Fruit fly (Drosophila melanogaster) whole organism, embryonic: ENCODE measurements around the gene GluProRS.

Experiments used
- Abd-B ChIP-seq: fragments of 200-800 bp; sonication (Bioruptor generic); optimal IDR thresholded peaks from 2 replicates; lab custom pipeline; 2018; ENCODE audit warnings: missing biosample characterization, mild to moderate bottlenecking, missing genetic modification characterization, moderate library complexity
- Bgb ChIP-seq: fragments of 200-800 bp; sonication (Bioruptor generic); IDR thresholded peaks from 2 replicates; pipeline ENCODE4 v1.3.6; 2022; ENCODE audit warnings: missing biosample characterization, missing genetic modification characterization; ENCODE audit not compliant: partially characterized antibody
- Blimp-1 ChIP-seq: fragments of 200-800 bp; sonication (Bioruptor generic); optimal IDR thresholded peaks from 3 replicates; lab custom pipeline; 2018; ENCODE audit warnings: missing biosample characterization, missing genetic modification characterization, mild to moderate bottlenecking, moderate library complexity, missing genetic modification reagents
- CG11456 ChIP-seq: fragments of 200-800 bp; sonication (Bioruptor generic); IDR thresholded peaks from 3 replicates; pipeline ENCODE4 v1.3.6; 2022; ENCODE audit warnings: missing biosample characterization, missing genetic modification characterization
- CG12299 ChIP-seq: fragments of 200-800 bp; sonication (Bioruptor generic); optimal IDR thresholded peaks from 2 replicates; lab custom pipeline; 2018; ENCODE audit warnings: missing biosample characterization, mild to moderate bottlenecking, missing genetic modification characterization
- CG15601 ChIP-seq: fragments of 200-800 bp; sonication (Bioruptor generic); optimal IDR thresholded peaks from 3 replicates; lab custom pipeline; 2019; ENCODE audit warnings: missing biosample characterization, mild to moderate bottlenecking, missing genetic modification characterization, moderate library complexity
- CG17385 ChIP-seq: fragments of 200-800 bp; sonication (Bioruptor generic); optimal IDR thresholded peaks from 3 replicates; lab custom pipeline; 2018; ENCODE audit warnings: missing biosample characterization, mild to moderate bottlenecking, missing genetic modification characterization
- CG1832 ChIP-seq: fragments of 200-800 bp; sonication (Bioruptor generic); optimal IDR thresholded peaks from 2 replicates; lab custom pipeline; 2017; ENCODE audit warnings: missing biosample characterization, mild to moderate bottlenecking, missing genetic modification characterization, inconsistent platforms
- CG3163 ChIP-seq: fragments of 200-800 bp; sonication (Bioruptor generic); optimal IDR thresholded peaks from 3 replicates; lab custom pipeline; 2016; ENCODE audit warnings: missing biosample characterization, missing genetic modification characterization
- CG34422 ChIP-seq: fragments of 200-800 bp; sonication (Bioruptor generic); IDR thresholded peaks from 3 replicates; pipeline ENCODE4 v1.3.6; 2022; ENCODE audit warnings: missing biosample characterization, missing genetic modification characterization
- CG43689 ChIP-seq: fragments of 200-800 bp; sonication (Bioruptor generic); IDR thresholded peaks from 2 replicates; pipeline ENCODE4 v1.3.6; 2022; ENCODE audit warnings: missing biosample characterization, missing genetic modification characterization
- CG4730 ChIP-seq: fragments of 200-800 bp; sonication (Bioruptor generic); IDR thresholded peaks from 2 replicates; pipeline ENCODE4 v1.3.6; 2022; ENCODE audit warnings: missing biosample characterization, missing genetic modification characterization
- CG4820 ChIP-seq: fragments of 200-800 bp; sonication (Bioruptor generic); optimal IDR thresholded peaks from 3 replicates; lab custom pipeline; 2016; ENCODE audit warnings: missing biosample characterization, missing genetic modification characterization
- CG6683 ChIP-seq: fragments of 200-800 bp; sonication (Bioruptor generic); optimal IDR thresholded peaks from 2 replicates; lab custom pipeline; 2017; ENCODE audit warnings: missing biosample characterization, mild to moderate bottlenecking, missing genetic modification characterization, missing genetic modification reagents
- CG8089 ChIP-seq: fragments of 200-800 bp; sonication (Bioruptor generic); optimal IDR thresholded peaks from 3 replicates; lab custom pipeline; 2016; ENCODE audit warnings: missing biosample characterization, missing genetic modification characterization
- CG8924 ChIP-seq: fragments of 200-800 bp; optimal IDR thresholded peaks from 3 replicates; lab custom pipeline; 2019; ENCODE audit warnings: missing biosample characterization, mild to moderate bottlenecking, missing genetic modification characterization, moderate library complexity
- CG8944 ChIP-seq: fragments of 200-800 bp; sonication (Bioruptor generic); optimal IDR thresholded peaks from 3 replicates; lab custom pipeline; 2016; ENCODE audit warnings: missing biosample characterization, missing genetic modification characterization
- CkIIα-i1 ChIP-seq: fragments of 200-800 bp; sonication (Bioruptor generic); IDR thresholded peaks from 2 replicates; pipeline ENCODE4 v1.3.6; 2022; ENCODE audit warnings: missing biosample characterization, missing genetic modification characterization
- CrebB ChIP-seq: fragments of 200-800 bp; sonication (Bioruptor generic); optimal IDR thresholded peaks from 3 replicates; lab custom pipeline; 2018; ENCODE audit warnings: missing biosample characterization, mild to moderate bottlenecking, missing genetic modification characterization
- Dfd ChIP-seq, 2 experiments: fragments of >200 bp; optimal IDR thresholded peaks; 2 replicates each; lab custom pipeline; 2017; ENCODE audit warnings: missing biosample characterization in 2 of 2, missing genetic modification characterization in 2 of 2
- Drgx ChIP-seq: fragments of 200-800 bp; sonication (Bioruptor generic); IDR thresholded peaks from 2 replicates; pipeline ENCODE4 v1.3.6; 2022; ENCODE audit warnings: missing biosample characterization, missing genetic modification characterization
- Gug ChIP-seq: fragments of 200-800 bp; sonication (Bioruptor generic); IDR thresholded peaks from 4 replicates; pipeline ENCODE4 v1.3.6; 2022; ENCODE audit warnings: missing biosample characterization, missing genetic modification characterization
- HLH4C ChIP-seq: fragments of 200-800 bp; sonication (Bioruptor generic); IDR thresholded peaks from 3 replicates; pipeline ENCODE4 v1.3.6; 2022; ENCODE audit warnings: missing biosample characterization, missing genetic modification characterization; ENCODE audit not compliant: partially characterized antibody
- HLH54F ChIP-seq: fragments of 200-800 bp; sonication (Bioruptor generic); optimal IDR thresholded peaks from 3 replicates; lab custom pipeline; 2016; ENCODE audit warnings: missing biosample characterization, missing genetic modification characterization
- Hr39 ChIP-seq: fragments of >200 bp; optimal IDR thresholded peaks from 2 replicates; lab custom pipeline; 2017
- MESR4 ChIP-seq: fragments of 200-800 bp; sonication (Bioruptor generic); optimal IDR thresholded peaks from 2 replicates; lab custom pipeline; 2018; ENCODE audit warnings: missing biosample characterization, mild to moderate bottlenecking, missing genetic modification characterization, moderate library complexity
- Mrtf ChIP-seq: fragments of 200-800 bp; sonication (Bioruptor generic); IDR thresholded peaks from 3 replicates; pipeline ENCODE4 v1.3.6; 2022; ENCODE audit warnings: missing biosample characterization, missing genetic modification characterization
- Nf-YA ChIP-seq: fragments of 200-800 bp; sonication (Bioruptor generic); IDR thresholded peaks from 2 replicates; pipeline ENCODE4 v1.3.6; 2022; ENCODE audit warnings: missing biosample characterization, missing genetic modification characterization
- NfI ChIP-seq: fragments of 200-800 bp; sonication (Bioruptor generic); optimal IDR thresholded peaks from 3 replicates; lab custom pipeline; 2018; ENCODE audit warnings: missing biosample characterization, mild to moderate bottlenecking, missing genetic modification characterization, moderate library complexity
- TFAM ChIP-seq: fragments of 200-800 bp; sonication (Bioruptor generic); optimal IDR thresholded peaks from 2 replicates; lab custom pipeline; 2017; ENCODE audit warnings: missing biosample characterization, missing genetic modification characterization, inconsistent platforms
- YL-1 ChIP-seq: fragments of 200-800 bp; sonication (Bioruptor generic); optimal IDR thresholded peaks from 3 replicates; lab custom pipeline; 2017; ENCODE audit warnings: missing biosample characterization, mild to moderate bottlenecking, missing genetic modification characterization
- cg ChIP-seq: fragments of 200-800 bp; sonication (Bioruptor generic); optimal IDR thresholded peaks from 3 replicates; lab custom pipeline; 2019; ENCODE audit warnings: missing biosample characterization, mild to moderate bottlenecking, missing genetic modification characterization, moderate library complexity
- cwo ChIP-seq: fragments of 200-800 bp; sonication (Bioruptor generic); optimal IDR thresholded peaks from 3 replicates; lab custom pipeline; 2017; ENCODE audit warnings: missing biosample characterization, missing genetic modification characterization, mild to moderate bottlenecking, moderate library complexity, missing genetic modification reagents
- her ChIP-seq: fragments of 200-800 bp; sonication (Bioruptor generic); optimal IDR thresholded peaks from 2 replicates; lab custom pipeline; 2016; ENCODE audit warnings: missing biosample characterization, missing genetic modification characterization
- kah ChIP-seq: fragments of 200-800 bp; sonication (Bioruptor generic); optimal IDR thresholded peaks from 2 replicates; lab custom pipeline; 2018; ENCODE audit warnings: missing biosample characterization, mild to moderate bottlenecking, missing genetic modification characterization
- lov ChIP-seq, 2 experiments: fragments of 200-800 bp in 1 of 2; fragments of >200 bp in 1 of 2; sonication (Bioruptor generic) in 1 of 2; IDR thresholded peaks in 1 of 2; optimal IDR thresholded peaks in 1 of 2; 2 replicates in 1 of 2; 3 replicates in 1 of 2; pipeline versions ENCODE4 v1.3.6 to Lab custom; 2017 to 2022; ENCODE audit warnings: missing biosample characterization in 1 of 2, missing genetic modification characterization in 1 of 2
- nau ChIP-seq: fragments of 200-800 bp; sonication (Bioruptor generic); optimal IDR thresholded peaks from 3 replicates; lab custom pipeline; 2017; ENCODE audit warnings: missing biosample characterization, mild to moderate bottlenecking, missing genetic modification characterization, missing genetic modification reagents
- nerfin-2 ChIP-seq: fragments of 200-800 bp; sonication (Bioruptor generic); IDR thresholded peaks from 2 replicates; pipeline ENCODE4 v1.3.6; 2022; ENCODE audit warnings: missing biosample characterization, missing genetic modification characterization; ENCODE audit not compliant: partially characterized antibody
- pzg ChIP-seq: fragments of 200-800 bp; sonication (Bioruptor generic); optimal IDR thresholded peaks from 3 replicates; lab custom pipeline; 2018; ENCODE audit warnings: missing biosample characterization, mild to moderate bottlenecking, missing genetic modification characterization, moderate library complexity
- repo ChIP-seq: fragments of 200-800 bp; sonication (Bioruptor generic); optimal IDR thresholded peaks from 2 replicates; lab custom pipeline; 2016; ENCODE audit warnings: missing biosample characterization, missing genetic modification characterization
- row ChIP-seq: fragments of 200-800 bp; sonication (Bioruptor generic); IDR thresholded peaks from 3 replicates; pipeline ENCODE4 v1.3.6; 2022; ENCODE audit warnings: missing biosample characterization, missing genetic modification characterization
- sens ChIP-seq: fragments of 200-800 bp; sonication (Bioruptor generic); peaks from one replicate; lab custom pipeline; 2016; ENCODE audit warnings: missing biosample characterization, missing genetic modification characterization
- sr ChIP-seq: fragments of 200-800 bp; sonication (Bioruptor generic); IDR thresholded peaks from 3 replicates; pipeline ENCODE4 v1.3.6; 2022; ENCODE audit warnings: missing biosample characterization, missing genetic modification characterization
- tio ChIP-seq: fragments of 200-800 bp; sonication (Bioruptor generic); optimal IDR thresholded peaks from 2 replicates; lab custom pipeline; 2017; ENCODE audit warnings: missing biosample characterization, missing genetic modification characterization, inconsistent platforms
- trh ChIP-seq: fragments of 200-800 bp; sonication (Bioruptor generic); optimal IDR thresholded peaks from 2 replicates; lab custom pipeline; 2016; ENCODE audit warnings: missing biosample characterization, missing genetic modification characterization
- usp ChIP-seq: fragments of >200 bp; optimal IDR thresholded peaks from 2 replicates; lab custom pipeline; 2017; ENCODE audit warnings: missing biosample characterization, missing genetic modification characterization
- wdn ChIP-seq: fragments of 200-800 bp; sonication (Bioruptor generic); IDR thresholded peaks from 2 replicates; pipeline ENCODE4 v1.3.6; 2022; ENCODE audit warnings: missing biosample characterization, missing genetic modification characterization
- zen ChIP-seq: fragments of 200-800 bp; sonication (Bioruptor generic); optimal IDR thresholded peaks from 3 replicates; lab custom pipeline; 2018; ENCODE audit warnings: missing biosample characterization, mild to moderate bottlenecking, missing genetic modification characterization, moderate library complexity
- zfh1 ChIP-seq: fragments of 200-800 bp; sonication (Bioruptor generic); IDR thresholded peaks from 3 replicates; pipeline ENCODE4 v1.3.6; 2022; ENCODE audit warnings: missing biosample characterization, missing genetic modification characterization

Gene GluProRS

DNA sequence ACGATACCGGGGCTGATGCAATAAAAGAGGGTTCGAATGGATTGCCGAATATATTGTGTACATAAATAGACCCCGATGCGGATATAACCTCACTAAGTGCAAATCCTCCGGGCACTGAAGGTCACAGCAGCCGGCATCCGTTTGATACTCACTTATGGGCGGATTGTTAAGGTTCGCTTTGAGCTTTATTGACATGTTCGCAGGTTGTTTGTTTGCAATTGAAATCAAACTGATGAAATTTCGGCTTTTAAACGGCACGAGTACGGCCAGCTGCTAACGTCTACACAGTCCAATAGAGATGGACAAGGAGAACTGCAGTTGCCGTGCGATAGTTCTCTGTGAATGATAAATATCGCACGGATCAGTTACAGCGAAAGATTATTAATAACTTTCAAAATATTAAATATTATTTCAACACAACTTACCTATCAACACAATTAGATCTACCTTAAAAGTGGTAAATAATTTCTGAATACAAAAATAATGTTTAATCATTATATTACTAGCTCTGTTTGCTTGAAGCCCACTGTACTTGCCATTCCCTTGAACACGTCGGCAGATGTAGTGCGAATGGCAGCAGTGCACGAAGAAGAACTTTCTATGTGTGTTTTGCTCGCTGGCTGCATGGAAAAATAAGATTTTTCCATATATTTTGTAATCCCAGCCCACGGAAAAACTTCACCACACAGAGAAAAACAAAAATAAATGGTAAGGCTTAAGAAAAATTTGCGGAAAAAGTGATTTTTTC lies at the start of gene GluProRS, which contains the start of gene AP-1sigma (continued):
- TF ChIP-seq CG4820 (GFP tag; lab: Kevin White, UChicago) (peak; percentile 92), her (GFP tag; lab: Kevin White, UChicago) (peak; percentile 46), cg (GFP tag; lab: Kevin White, UChicago) (peak; percentile 90), CG3163 (GFP tag; lab: Kevin White, UChicago) (peak; percentile 48), wdn (GFP tag; lab: Robert Waterston, UW) (peak; percentile 89), zfh1 (peak; percentile 97), tio (GFP tag; lab: Kevin White, UChicago) (peak; percentile 87), row (GFP tag; lab: Robert Waterston, UW) (peak; percentile 99), nau (no peak), Blimp-1 (GFP tag; lab: Kevin White, UChicago) (peak; percentile 86), CG15601 (tag; lab: Kevin White, UChicago) (peak; percentile 74), sens (GFP tag; lab: Kevin White, UChicago) (peak; percentile 97), cwo (GFP tag; lab: Kevin White, UChicago) (peak; percentile 80), lov (optimal IDR thresholded peaks at IDR 0.05; lab: Kevin White, UChicago) (no peak), lov (GFP tag; IDR thresholded peaks at IDR 0.05; lab: Robert Waterston, UW) (peak; percentile 86; the same call in 2 of the 3 replicates), nerfin-2 (GFP tag; lab: Robert Waterston, UW) (peak; percentile 88), HLH54F (GFP tag; lab: Kevin White, UChicago) (peak; percentile 86), pzg (GFP tag; lab: Kevin White, UChicago) (peak; percentile 78), CG8944 (peak; percentile 86), usp (GFP tag; lab: Kevin White, UChicago) (no peak), CG1832 (GFP tag; lab: Kevin White, UChicago) (no peak), repo (GFP tag; lab: Kevin White, UChicago) (peak; percentile 50), MESR4 (GFP tag; lab: Kevin White, UChicago) (peak; percentile 94), TFAM (GFP tag; lab: Kevin White, UChicago) (no peak), CG4730 (GFP tag; lab: Robert Waterston, UW) (peak; percentile 93), Abd-B (peak; percentile 92), zen (peak; percentile 87), Mrtf (GFP tag; lab: Robert Waterston, UW) (peak; percentile 95), CG34422 (peak; percentile 98), CrebB (tag; lab: Kevin White, UChicago) (peak; percentile 67), CG43689 (GFP tag; lab: Robert Waterston, UW) (peak; percentile 88), CG17385 (GFP tag; lab: Kevin White, UChicago) (peak; percentile 97), CG11456 (GFP tag; lab: Robert Waterston, UW) (peak; percentile 97), trh (GFP tag; lab: Kevin White, UChicago) (peak; percentile 78), CkIIα-i1 (GFP tag; lab: Robert Waterston, UW) (0 out of 2 replicates have a peak, but pooled peaks have one; percentile 42), HLH4C (GFP tag; lab: Robert Waterston, UW) (peak; percentile 90), Dfd (GFP tag; optimal IDR thresholded peaks at IDR 0.05; lab: Kevin White, UChicago) (no peak), CG12299 (tag; lab: Kevin White, UChicago) (peak; percentile 69), kah (GFP tag; lab: Kevin White, UChicago) (peak; percentile 48), sr (GFP tag; lab: Robert Waterston, UW) (peak; percentile 87), Hr39 (lab: Kevin White, UChicago) (no peak), Gug (GFP tag; lab: Robert Waterston, UW) (peak; percentile 96), Drgx (GFP tag; lab: Robert Waterston, UW) (peak; percentile 92), CG8924 (tag; lab: Kevin White, UChicago) (peak; percentile 88), YL-1 (GFP tag; lab: Kevin White, UChicago) (peak; percentile 81), Bgb (GFP tag; lab: Robert Waterston, UW) (peak; percentile 93), CG6683 (GFP tag; lab: Kevin White, UChicago) (peak; percentile 68), NfI (GFP tag; lab: Kevin White, UChicago) (peak; percentile 88), Nf-YA (GFP tag; lab: Robert Waterston, UW) (peak; percentile 85), CG8089 (GFP tag; lab: Kevin White, UChicago) (peak; percentile 69)
